Worm (Caenorhabditis elegans) whole organism, L3 larva: ENCODE results near the gene catp-3.

Source experiments
- ama-1 ChIP-seq: fragments of 150-350 bp; optimal IDR thresholded peaks from 2 replicates; lab custom pipeline; 2018
- elt-1 ChIP-seq: fragments of 150-350 bp; optimal IDR thresholded peaks from 2 replicates; lab custom pipeline; 2014; ENCODE audit warnings: missing biosample characterization, missing genetic modification characterization
- fos-1 ChIP-seq: fragments of 150-350 bp; optimal IDR thresholded peaks from 2 replicates; lab custom pipeline; 2014; ENCODE audit warnings: missing biosample characterization, missing genetic modification characterization
- mdl-1 ChIP-seq: fragments of 150-350 bp; optimal IDR thresholded peaks from 2 replicates; lab custom pipeline; 2014; ENCODE audit warnings: missing biosample characterization, missing genetic modification characterization
- pha-4 ChIP-seq: fragments of 150-350 bp; optimal IDR thresholded peaks from 2 replicates; lab custom pipeline; 2014; ENCODE audit warnings: missing biosample characterization, missing genetic modification reagents, missing genetic modification characterization
- snpc-4 ChIP-seq: fragments of 150-350 bp; optimal IDR thresholded peaks from 2 replicates; lab custom pipeline; 2014; ENCODE audit warnings: missing biosample characterization, missing genetic modification characterization
- unc-62 ChIP-seq: fragments of 150-350 bp; sonication (generic microtip); optimal IDR thresholded peaks from 4 replicates; lab custom pipeline; 2014; ENCODE audit warnings: missing biosample characterization, missing genetic modification reagents, missing genetic modification characterization
- ztf-4 ChIP-seq: fragments of 150-350 bp; optimal IDR thresholded peaks from 2 replicates; lab custom pipeline; 2014; ENCODE audit warnings: missing biosample characterization, missing genetic modification characterization

DNA sequence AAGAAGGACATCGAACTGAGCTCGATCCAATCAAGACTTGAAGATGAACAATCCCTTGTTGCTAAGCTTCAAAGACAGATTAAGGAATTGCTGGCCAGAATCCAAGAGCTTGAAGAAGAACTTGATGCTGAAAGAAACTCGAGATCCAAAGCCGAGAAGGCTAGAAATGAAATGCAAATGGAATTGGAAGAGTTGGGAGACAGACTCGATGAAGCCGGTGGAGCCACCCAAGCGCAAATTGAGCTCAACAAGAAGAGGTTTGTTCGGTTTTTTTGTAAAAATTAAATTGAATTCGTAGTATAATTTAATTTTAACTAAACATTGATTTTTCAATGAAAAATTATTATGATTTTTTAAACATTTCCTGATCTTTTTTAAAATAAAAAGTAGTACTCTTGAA, 38.7 kb downstream of the catp-3 start:
- no peak for TF ChIP-seq ztf-4 (tag; lab: Kevin White, UChicago)
- TF ChIP-seq unc-62 (GFP tag; lab: Kevin White, UChicago) = no peak
- TF ChIP-seq ama-1 (lab: Kevin White, UChicago) = no peak
- TF ChIP-seq fos-1 (tag; lab: Kevin White, UChicago) = no peak
- TF ChIP-seq snpc-4 = no peak
- no peak for TF ChIP-seq pha-4
- no peak for TF ChIP-seq elt-1 (tag; lab: Kevin White, UChicago)
- TF ChIP-seq mdl-1 (tag; lab: Kevin White, UChicago) = no peak
